Fruit fly (Drosophila melanogaster) whole organism, prepupa: ENCODE measurements around the gene Ts.

Experiments
- CG10631 ChIP-seq: fragments of 200-800 bp; sonication (Bioruptor generic); optimal IDR thresholded peaks from 2 replicates; lab custom pipeline; 2016; ENCODE audit warnings: missing biosample characterization, missing genetic modification characterization
- CG10669 ChIP-seq: fragments of 200-800 bp; sonication (Bioruptor generic); optimal IDR thresholded peaks from 3 replicates; lab custom pipeline; 2018; ENCODE audit warnings: missing biosample characterization, mild to moderate bottlenecking, missing genetic modification characterization, moderate library complexity
- CG11902 ChIP-seq: fragments of 200-800 bp; sonication (Bioruptor generic); optimal IDR thresholded peaks from 3 replicates; lab custom pipeline; 2016; ENCODE audit warnings: missing biosample characterization, missing genetic modification characterization
- CG15336 ChIP-seq: fragments of 200-800 bp; sonication (Bioruptor generic); IDR thresholded peaks from 2 replicates; pipeline ENCODE4 v1.3.6; 2022; ENCODE audit warnings: missing biosample characterization, missing genetic modification characterization
- CG1621 ChIP-seq: fragments of 200-800 bp; sonication (Bioruptor generic); optimal IDR thresholded peaks from 3 replicates; lab custom pipeline; 2018; ENCODE audit warnings: missing biosample characterization, mild to moderate bottlenecking, missing genetic modification characterization
- CG16779 ChIP-seq: fragments of 200-800 bp; sonication (Bioruptor generic); optimal IDR thresholded peaks from 3 replicates; lab custom pipeline; 2017; ENCODE audit warnings: missing biosample characterization, mild to moderate bottlenecking, missing genetic modification characterization
- CG31627 ChIP-seq: fragments of 200-800 bp; sonication (Bioruptor generic); optimal IDR thresholded peaks from 3 replicates; lab custom pipeline; 2016; ENCODE audit warnings: missing biosample characterization, missing genetic modification characterization
- CG32006 ChIP-seq: fragments of 200-800 bp; sonication (Bioruptor generic); optimal IDR thresholded peaks from 3 replicates; lab custom pipeline; 2017; ENCODE audit warnings: missing biosample characterization, mild to moderate bottlenecking, missing genetic modification characterization
- CG3919 ChIP-seq: fragments of 200-800 bp; sonication (Bioruptor generic); optimal IDR thresholded peaks from 3 replicates; lab custom pipeline; 2016; ENCODE audit warnings: missing biosample characterization, missing genetic modification characterization
- CG6163 ChIP-seq: fragments of 200-800 bp; sonication (Bioruptor generic); IDR thresholded peaks from 3 replicates; pipeline ENCODE4 v1.3.6; 2022; ENCODE audit warnings: missing biosample characterization, missing genetic modification characterization
- CG6276 ChIP-seq: fragments of 200-800 bp; sonication (Bioruptor generic); optimal IDR thresholded peaks from 2 replicates; lab custom pipeline; 2017; ENCODE audit warnings: missing biosample characterization, mild to moderate bottlenecking, missing genetic modification characterization
- CG6792 ChIP-seq: fragments of 200-800 bp; sonication (Bioruptor generic); optimal IDR thresholded peaks from 3 replicates; lab custom pipeline; 2016; ENCODE audit warnings: missing biosample characterization, missing genetic modification characterization
- CG6808 ChIP-seq: fragments of 200-800 bp; sonication (Bioruptor generic); optimal IDR thresholded peaks from 3 replicates; lab custom pipeline; 2017; ENCODE audit warnings: missing biosample characterization, missing genetic modification characterization, mild to moderate bottlenecking, moderate library complexity, missing genetic modification reagents
- CG6854 ChIP-seq: fragments of 200-800 bp; sonication (Bioruptor generic); optimal IDR thresholded peaks from 2 replicates; lab custom pipeline; 2017; ENCODE audit warnings: missing biosample characterization, mild to moderate bottlenecking, missing genetic modification characterization
- CG7368 ChIP-seq: fragments of 200-800 bp; sonication (Bioruptor generic); optimal IDR thresholded peaks from 3 replicates; lab custom pipeline; 2016; ENCODE audit warnings: missing biosample characterization, missing genetic modification characterization
- CG8319 ChIP-seq: fragments of 200-800 bp; sonication (Bioruptor generic); optimal IDR thresholded peaks from 3 replicates; lab custom pipeline; 2016; ENCODE audit warnings: missing biosample characterization, missing genetic modification characterization
- CG8632 ChIP-seq: fragments of 200-800 bp; sonication (Bioruptor generic); optimal IDR thresholded peaks from 3 replicates; lab custom pipeline; 2016; ENCODE audit warnings: missing biosample characterization, missing genetic modification characterization
- CG9139 ChIP-seq: fragments of 200-800 bp; sonication (Bioruptor generic); optimal IDR thresholded peaks from 3 replicates; lab custom pipeline; 2017; ENCODE audit warnings: missing biosample characterization, mild to moderate bottlenecking, missing genetic modification characterization
- Eip78C ChIP-seq: fragments of 200-800 bp; sonication (Bioruptor generic); peaks from one replicate; lab custom pipeline; 2016; ENCODE audit warnings: missing biosample characterization, missing genetic modification characterization
- Eip93F ChIP-seq: fragments of 200-800 bp; sonication (Bioruptor generic); optimal IDR thresholded peaks from 2 replicates; lab custom pipeline; 2016; ENCODE audit warnings: missing biosample characterization, mild to moderate bottlenecking, missing genetic modification characterization
- Ets96B ChIP-seq: fragments of 200-800 bp; optimal IDR thresholded peaks from 2 replicates; lab custom pipeline; 2019; ENCODE audit warnings: missing biosample characterization, mild to moderate bottlenecking, missing genetic modification characterization, moderate library complexity
- Gug ChIP-seq: fragments of 200-800 bp; sonication (Bioruptor generic); IDR thresholded peaks from 2 replicates; pipeline ENCODE4 v1.3.6; 2022; ENCODE audit warnings: missing biosample characterization, missing genetic modification characterization
- Hr38 ChIP-seq: sonication (Bioruptor generic); optimal IDR thresholded peaks from 2 replicates; lab custom pipeline; 2016; ENCODE audit warnings: missing biosample characterization, missing genetic modification characterization
- Hr39 ChIP-seq: fragments of 200-800 bp; sonication (Bioruptor generic); optimal IDR thresholded peaks from 2 replicates; lab custom pipeline; 2016; ENCODE audit warnings: missing biosample characterization, missing genetic modification characterization
- Hr4 ChIP-seq: fragments of 200-800 bp; sonication (Bioruptor generic); optimal IDR thresholded peaks from 3 replicates; lab custom pipeline; 2016; ENCODE audit warnings: missing biosample characterization, missing genetic modification characterization
- Lpt ChIP-seq: fragments of 200-800 bp; sonication (Bioruptor generic); optimal IDR thresholded peaks from 3 replicates; lab custom pipeline; 2016; ENCODE audit warnings: missing biosample characterization, missing genetic modification characterization
- Met ChIP-seq: fragments of 200-800 bp; sonication (Bioruptor generic); optimal IDR thresholded peaks from 3 replicates; lab custom pipeline; 2016; ENCODE audit warnings: missing biosample characterization, missing genetic modification characterization
- OdsH ChIP-seq: fragments of 200-800 bp; sonication (Bioruptor generic); optimal IDR thresholded peaks from 3 replicates; lab custom pipeline; 2016; ENCODE audit warnings: missing biosample characterization, missing genetic modification characterization
- Smox ChIP-seq: fragments of 200-800 bp; sonication (Bioruptor generic); optimal IDR thresholded peaks from 3 replicates; lab custom pipeline; 2016; ENCODE audit warnings: missing biosample characterization, missing genetic modification characterization
- Sox102F ChIP-seq: fragments of 200-800 bp; sonication (Bioruptor generic); optimal IDR thresholded peaks from 2 replicates; lab custom pipeline; 2016; ENCODE audit warnings: missing biosample characterization, mild to moderate bottlenecking, missing genetic modification characterization
- Sox14 ChIP-seq: fragments of 200-800 bp; sonication (Bioruptor generic); optimal IDR thresholded peaks from 3 replicates; lab custom pipeline; 2016; ENCODE audit warnings: missing biosample characterization, missing genetic modification characterization
- Sox15 ChIP-seq: fragments of 200-800 bp; sonication (Bioruptor generic); optimal IDR thresholded peaks from 3 replicates; lab custom pipeline; 2016; ENCODE audit warnings: missing biosample characterization, missing genetic modification characterization
- achi ChIP-seq: fragments of 200-800 bp; sonication (Bioruptor generic); optimal IDR thresholded peaks from 3 replicates; lab custom pipeline; 2016; ENCODE audit warnings: missing biosample characterization, missing genetic modification characterization
- acj6 ChIP-seq: fragments of 200-800 bp; sonication (Bioruptor generic); optimal IDR thresholded peaks from 3 replicates; lab custom pipeline; 2016; ENCODE audit warnings: missing biosample characterization, missing genetic modification characterization
- cyc ChIP-seq: fragments of 200-800 bp; sonication (Bioruptor generic); optimal IDR thresholded peaks from 3 replicates; lab custom pipeline; 2016; ENCODE audit warnings: missing biosample characterization, missing genetic modification characterization
- dac ChIP-seq: fragments of 200-800 bp; sonication (Bioruptor generic); optimal IDR thresholded peaks from 2 replicates; lab custom pipeline; 2017; ENCODE audit warnings: missing biosample characterization, mild to moderate bottlenecking, missing genetic modification characterization
- dsx ChIP-seq: fragments of 200-800 bp; optimal IDR thresholded peaks from 3 replicates; lab custom pipeline; 2019; ENCODE audit warnings: missing biosample characterization, mild to moderate bottlenecking, missing genetic modification characterization, moderate library complexity; ENCODE audit not compliant: poor library complexity, severe bottlenecking
- eg ChIP-seq: fragments of 200-800 bp; sonication (Bioruptor generic); IDR thresholded peaks from 3 replicates; pipeline ENCODE4 v1.3.6; 2022; ENCODE audit warnings: missing biosample characterization, missing genetic modification characterization
- fd59A ChIP-seq: fragments of 200-800 bp; sonication (Bioruptor generic); optimal IDR thresholded peaks from 2 replicates; lab custom pipeline; 2017; ENCODE audit warnings: missing biosample characterization, mild to moderate bottlenecking, missing genetic modification characterization, missing genetic modification reagents
- fd85E ChIP-seq: fragments of 200-800 bp; sonication (Bioruptor generic); optimal IDR thresholded peaks from 3 replicates; lab custom pipeline; 2016; ENCODE audit warnings: missing biosample characterization, missing genetic modification characterization
- lz ChIP-seq: fragments of 200-800 bp; sonication (Bioruptor generic); optimal IDR thresholded peaks from 3 replicates; lab custom pipeline; 2016; ENCODE audit warnings: missing biosample characterization, missing genetic modification characterization
- net ChIP-seq: fragments of 200-800 bp; sonication (Bioruptor generic); optimal IDR thresholded peaks from 3 replicates; lab custom pipeline; 2016; ENCODE audit warnings: missing biosample characterization, missing genetic modification characterization
- pdm3 ChIP-seq: fragments of 200-800 bp; sonication (Bioruptor generic); optimal IDR thresholded peaks from 3 replicates; lab custom pipeline; 2016; ENCODE audit warnings: missing biosample characterization, missing genetic modification characterization
- ss ChIP-seq, 2 experiments: fragments of 200-800 bp; sonication (Bioruptor generic); optimal IDR thresholded peaks; 2 replicates in 1 of 2; 3 replicates in 1 of 2; lab custom pipeline; 2017 to 2018; ENCODE audit warnings: mild to moderate bottlenecking in 2 of 2, missing biosample characterization in 2 of 2, missing genetic modification characterization in 2 of 2, moderate library complexity in 1 of 2
- topi ChIP-seq: fragments of 200-800 bp; sonication (Bioruptor generic); optimal IDR thresholded peaks from 3 replicates; lab custom pipeline; 2016; ENCODE audit warnings: missing biosample characterization, missing genetic modification characterization
- vri ChIP-seq: fragments of 200-800 bp; sonication (Bioruptor generic); optimal IDR thresholded peaks from 3 replicates; lab custom pipeline; 2016; ENCODE audit warnings: missing biosample characterization, mild to moderate bottlenecking, missing genetic modification characterization

The Ts gene

dm6 chr2L:2944509-2944908 lies 24.9 kb downstream of the Ts start (continued):
- peak; percentile 60 for TF ChIP-seq CG8632 (GFP tag; lab: Kevin White, UChicago)
- peak; percentile 52 for TF ChIP-seq CG6792 (GFP tag; lab: Kevin White, UChicago)
- TF ChIP-seq CG7368 (GFP tag; lab: Kevin White, UChicago), result peak; percentile 7
- TF ChIP-seq pdm3 (GFP tag; lab: Kevin White, UChicago), result peak; percentile 68
- TF ChIP-seq CG3919, result no peak
- no peak for TF ChIP-seq fd85E
- peak; percentile 50 for TF ChIP-seq Ets96B (tag; lab: Kevin White, UChicago)
- TF ChIP-seq dac (GFP tag; lab: Kevin White, UChicago), result no peak
- TF ChIP-seq Sox102F, result peak; percentile 53
- no peak for TF ChIP-seq Sox15 (GFP tag; lab: Kevin White, UChicago)
- TF ChIP-seq CG1621 (tag; lab: Kevin White, UChicago), result peak; percentile 12
- no peak for TF ChIP-seq Lpt (GFP tag; lab: Kevin White, UChicago)

- TF ChIP-seq Eip93F, result no peak
- peak; percentile 5 for TF ChIP-seq CG10669 (GFP tag; lab: Kevin White, UChicago)
- TF ChIP-seq CG15336 (GFP tag; lab: Robert Waterston, UW), result peak; percentile 24; the same call in 1 of the 2 replicates
- peak; percentile 45 for TF ChIP-seq Hr4
- TF ChIP-seq Hr38 (GFP tag; lab: Kevin White, UChicago), result no peak
- peak; percentile 20 for TF ChIP-seq OdsH (GFP tag; lab: Kevin White, UChicago)
- peak; percentile 76 for TF ChIP-seq Eip78C
- TF ChIP-seq Gug (GFP tag; lab: Robert Waterston, UW), result 0 out of 2 replicates have a peak, but pooled peaks have one; percentile 38
- TF ChIP-seq vri (GFP tag; lab: Kevin White, UChicago), result no peak
- peak; percentile 2 for TF ChIP-seq CG3919
- peak; percentile 13 for TF ChIP-seq fd59A (GFP tag; lab: Kevin White, UChicago)
- TF ChIP-seq Hr39, result peak; percentile 4
- no peak for TF ChIP-seq Sox14
- peak; percentile 11 for TF ChIP-seq acj6
- TF ChIP-seq CG32006 (GFP tag; lab: Kevin White, UChicago), result peak; percentile 50
- TF ChIP-seq CG10631 (GFP tag; lab: Kevin White, UChicago), result peak; percentile 4
- peak; percentile 38; the same call in 1 of the 3 replicates for TF ChIP-seq CG6163 (GFP tag; lab: Robert Waterston, UW)
- TF ChIP-seq cyc (GFP tag; lab: Kevin White, UChicago), result no peak
- TF ChIP-seq eg (GFP tag; lab: Robert Waterston, UW), result 0 out of 3 replicates have a peak, but pooled peaks have one; percentile 16
- TF ChIP-seq pdm3 (GFP tag; lab: Kevin White, UChicago), result peak; percentile 14
- peak; percentile 17 for TF ChIP-seq achi
- peak; percentile 6 for TF ChIP-seq CG8319 (GFP tag; lab: Kevin White, UChicago)
- no peak for TF ChIP-seq CG11902 (GFP tag; lab: Kevin White, UChicago)
These were observed 26.8 kb downstream of the Ts start for dm6 chr2L:2942639-2943038.

- TF ChIP-seq CG9139 (GFP tag; lab: Kevin White, UChicago) (no peak), CG32006 (GFP tag; lab: Kevin White, UChicago) (peak; percentile 20), CG6854 (GFP tag; lab: Kevin White, UChicago) (no peak), CG10669 (GFP tag; lab: Kevin White, UChicago) (no peak), Gug (GFP tag; lab: Robert Waterston, UW) (peak; percentile 7; the same call in 1 of the 2 replicates), Sox14 (no peak), CG1621 (tag; lab: Kevin White, UChicago) (no peak), net (no peak), topi (GFP tag; lab: Kevin White, UChicago) (no peak), dac (GFP tag; lab: Kevin White, UChicago) (no peak), lz (GFP tag; lab: Kevin White, UChicago) (no peak), Hr4 (peak; percentile 45), cyc (GFP tag; lab: Kevin White, UChicago) (no peak), ss (GFP tag; optimal IDR thresholded peaks at IDR 0.05; lab: Kevin White, UChicago) (no peak), Eip78C (peak; percentile 19), Sox15 (GFP tag; lab: Kevin White, UChicago) (no peak), dsx (GFP tag; lab: Kevin White, UChicago) (no peak), CG6808 (GFP tag; lab: Kevin White, UChicago) (no peak), CG16779 (no peak), Met (no peak), CG15336 (GFP tag; lab: Robert Waterston, UW) (peak; percentile 35; the same call in 1 of the 2 replicates), OdsH (GFP tag; lab: Kevin White, UChicago) (no peak), fd59A (GFP tag; lab: Kevin White, UChicago) (no peak), CG31627 (GFP tag; lab: Kevin White, UChicago) (no peak), Hr39 (no peak), Sox102F (no peak), CG3919 (no peak), Lpt (GFP tag; lab: Kevin White, UChicago) (no peak), CG6163 (GFP tag; lab: Robert Waterston, UW) (0 out of 3 replicates have a peak, but pooled peaks have one; percentile 33), CG6276 (no peak), Smox (GFP tag; lab: Kevin White, UChicago) (no peak), CG8319 (GFP tag; lab: Kevin White, UChicago) (no peak)
These were observed 28.1 kb downstream of the Ts start for dm6 chr2L:2941353-2941752.
